Fruit fly (Drosophila melanogaster): ENCODE measurements around the gene noi.
A peak's percentile ranks its signal among the peaks of the same experiment; 100 is the strongest.

Gene noi

DNA sequence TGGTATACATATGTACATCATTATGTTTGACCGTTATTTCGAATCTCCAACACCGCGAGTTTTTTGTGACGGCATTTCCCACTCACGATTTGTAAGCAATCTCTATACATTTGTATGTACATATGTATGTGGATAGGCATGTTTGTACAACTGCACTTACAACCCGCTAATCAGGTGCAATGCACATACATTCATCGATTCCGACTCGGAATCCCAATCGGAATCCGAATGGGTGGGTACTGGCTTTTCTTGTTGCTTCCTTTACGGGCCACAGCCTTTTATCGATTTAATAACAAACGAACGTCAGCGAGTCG is 19.9 kb downstream of the noi start (continued):
- TF ChIP-seq CG11398 (GFP tag; optimal IDR thresholded peaks at IDR 0.05) (no peak), twi (tag; optimal IDR thresholded peaks at IDR 0.05) (peak; percentile 68), CG12299 (tag; optimal IDR thresholded peaks at IDR 0.05) (no peak), fru (optimal IDR thresholded peaks at IDR 0.05) (no peak), CG4424 (GFP tag; optimal IDR thresholded peaks at IDR 0.05) (no peak), z (GFP tag; IDR thresholded peaks at IDR 0.05) (no peak), CG2712 (tag; optimal IDR thresholded peaks at IDR 0.05) (no peak), sr (GFP tag; IDR thresholded peaks at IDR 0.05) (no peak), CG15269 (tag; optimal IDR thresholded peaks at IDR 0.05) (no peak), gro (GFP tag; optimal IDR thresholded peaks at IDR 0.05) (no peak), CG6272 (GFP tag; IDR thresholded peaks at IDR 0.05) (no peak), CG4617 (GFP tag; optimal IDR thresholded peaks at IDR 0.05; ENCODE audit: borderline replicate concordance) (no peak), CG4282 (GFP tag; optimal IDR thresholded peaks at IDR 0.05) (no peak), CG10147 (GFP tag; optimal IDR thresholded peaks at IDR 0.05) (no peak), cg (GFP tag; optimal IDR thresholded peaks at IDR 0.05) (peak; percentile 14), CG16779 (GFP tag; IDR thresholded peaks at IDR 0.05) (no peak), Elba2 (GFP tag; optimal IDR thresholded peaks at IDR 0.05) (peak; percentile 21), CG11504 (tag; optimal IDR thresholded peaks at IDR 0.05) (no peak), CG13287 (GFP tag; IDR thresholded peaks at IDR 0.05; ENCODE audit: partially characterized antibody) (no peak), Xrp1 (GFP tag; IDR thresholded peaks at IDR 0.05) (no peak), E2f1 (GFP tag; IDR thresholded peaks at IDR 0.05) (no peak), Atf-2 (GFP tag; optimal IDR thresholded peaks at IDR 0.05) (no peak), onecut (GFP tag; IDR thresholded peaks at IDR 0.05) (peak; percentile 41), CG1647 (GFP tag; optimal IDR thresholded peaks at IDR 0.05) (no peak)

DNA sequence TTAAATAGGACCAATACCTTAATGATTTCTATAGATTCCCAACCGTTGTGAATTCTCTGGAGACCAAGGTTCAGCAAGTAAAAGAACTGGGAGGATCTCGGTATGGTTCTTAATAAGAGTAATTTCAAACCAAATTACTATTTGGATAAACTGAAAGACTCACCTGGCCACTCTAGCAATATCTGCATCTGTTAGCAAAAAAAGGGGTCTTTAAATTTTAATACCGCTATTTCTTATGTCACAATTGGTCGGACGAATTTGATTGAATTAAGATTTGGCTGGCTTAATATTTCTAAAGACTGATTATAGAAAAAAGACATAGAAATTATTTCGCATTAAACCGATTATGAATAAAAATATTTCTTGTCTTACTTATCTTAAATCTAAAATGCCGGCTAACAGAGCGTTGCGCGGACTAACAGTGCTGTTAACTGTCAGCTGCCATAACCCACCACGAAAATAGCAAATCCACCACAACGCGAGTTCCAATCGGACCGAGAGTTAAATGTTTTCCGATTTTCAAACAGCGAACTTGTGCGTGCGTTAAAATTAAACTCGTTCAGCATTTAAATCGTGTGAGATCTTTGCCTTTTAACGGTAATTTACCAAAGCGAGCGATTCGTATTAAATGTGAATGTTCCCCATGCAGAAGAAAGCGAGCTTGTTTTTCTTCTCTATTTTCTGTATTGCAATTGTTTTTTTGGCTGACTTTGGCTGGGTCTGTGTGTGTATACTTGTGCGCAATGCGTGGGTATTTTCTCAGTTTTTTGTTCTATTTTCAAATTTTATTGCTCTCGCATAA is 20.4 kb downstream of the noi start, which contains the start of gene CRMP:
TSS of gene CRMP (plus strand) at position 474 of the 802 bp plus-strand sequence.
- TF ChIP-seq pros (GFP tag; optimal IDR thresholded peaks at IDR 0.05) (no peak), CG5953 (GFP tag; IDR thresholded peaks at IDR 0.05) (no peak), CG17829 (tag; optimal IDR thresholded peaks at IDR 0.05) (peak; percentile 24), Dek (tag; optimal IDR thresholded peaks at IDR 0.05) (no peak), CG34224 (GFP tag; IDR thresholded peaks at IDR 0.05; ENCODE audit: partially characterized antibody) (peak; percentile 70), grn (GFP tag; optimal IDR thresholded peaks at IDR 0.05) (peak; percentile 92), gfzf (GFP tag; optimal IDR thresholded peaks at IDR 0.05) (peak; percentile 65), Dp (GFP tag; optimal IDR thresholded peaks at IDR 0.05) (peak; percentile 15), CG8944 (GFP tag; optimal IDR thresholded peaks at IDR 0.05) (no peak), pzg (GFP tag; optimal IDR thresholded peaks at IDR 0.05) (peak; percentile 8), bsh (GFP tag; optimal IDR thresholded peaks at IDR 0.05) (peak in 1 of 2 experiments; percentile 28), CG6854 (GFP tag; optimal IDR thresholded peaks at IDR 0.05) (no peak), CG5180 (GFP tag; optimal IDR thresholded peaks at IDR 0.05) (peak; percentile 22), Side (GFP tag; optimal IDR thresholded peaks at IDR 0.05) (no peak), nerfin-1 (tag; optimal IDR thresholded peaks at IDR 0.05) (peak; percentile 70), CG15479 (GFP tag; optimal IDR thresholded peaks at IDR 0.05) (peak; percentile 38), CG18011 (GFP tag; optimal IDR thresholded peaks at IDR 0.05) (peak; percentile 88), pfk (GFP tag; optimal IDR thresholded peaks at IDR 0.05) (no peak), Usf (GFP tag; optimal IDR thresholded peaks at IDR 0.05) (no peak), CG7745 (tag; optimal IDR thresholded peaks at IDR 0.05) (no peak), MESR4 (GFP tag; optimal IDR thresholded peaks at IDR 0.05) (peak; percentile 66), Fer1 (GFP tag; optimal IDR thresholded peaks at IDR 0.05) (peak; percentile 36), CG15514 (GFP tag; optimal IDR thresholded peaks at IDR 0.05) (peak; percentile 29), CG13296 (GFP tag; optimal IDR thresholded peaks at IDR 0.05) (peak; percentile 26), Sox100B (GFP tag; optimal IDR thresholded peaks at IDR 0.05) (no peak), nom (GFP tag; optimal IDR thresholded peaks at IDR 0.05) (peak; percentile 46)

Data from whole organism, embryonic.